Fruit fly (Drosophila melanogaster) whole organism: ENCODE measurements around the gene Drak.

ENCODE experiments used
- Dll ChIP-seq: fragments of >200 bp; optimal IDR thresholded peaks from 2 replicates; lab custom pipeline; 2017
- psq ChIP-seq: fragments of >200 bp; optimal IDR thresholded peaks from 2 replicates; lab custom pipeline; 2017

- no peak for TF ChIP-seq psq (lab: Kevin White, UChicago)
- TF ChIP-seq Dll (lab: Kevin White, UChicago) = no peak
Observed at dm6 chrX:11555070-11555469, 62.1 kb downstream of the Drak start.
